Worm (Caenorhabditis elegans) whole organism, L3 larva: ENCODE data around the gene EEED8.15.
A peak's percentile ranks its signal among the peaks of the same experiment; 100 is the strongest.

ENCODE experiments used
- ZK546.5 ChIP-seq: sonication (generic microtip); optimal IDR thresholded peaks from 2 replicates; lab custom pipeline; 2017; ENCODE audit warnings: missing biosample characterization, missing genetic modification characterization
- ama-1 ChIP-seq: fragments of 150-350 bp; optimal IDR thresholded peaks from 2 replicates; lab custom pipeline; 2018
- ceh-28 ChIP-seq: fragments of 150-350 bp; optimal IDR thresholded peaks from 2 replicates; lab custom pipeline; 2014; ENCODE audit warnings: missing biosample characterization, missing genetic modification reagents, missing genetic modification characterization
- ceh-82 ChIP-seq: fragments of 150-350 bp; optimal IDR thresholded peaks from 2 replicates; lab custom pipeline; 2014; ENCODE audit warnings: missing biosample characterization, missing genetic modification characterization
- ceh-9 ChIP-seq: sonication (generic microtip); optimal IDR thresholded peaks from 2 replicates; lab custom pipeline; 2018; ENCODE audit warnings: missing biosample characterization, missing genetic modification characterization
- egl-5 ChIP-seq: fragments of 150-350 bp; optimal IDR thresholded peaks from 2 replicates; lab custom pipeline; 2017; ENCODE audit warnings: missing biosample characterization, missing genetic modification reagents, missing genetic modification characterization, inconsistent platforms
- elt-1 ChIP-seq: fragments of 150-350 bp; optimal IDR thresholded peaks from 2 replicates; lab custom pipeline; 2014; ENCODE audit warnings: missing biosample characterization, missing genetic modification characterization
- elt-2 ChIP-seq: sonication (generic microtip); optimal IDR thresholded peaks from 2 replicates; lab custom pipeline; 2016; ENCODE audit warnings: missing genetic modification reagents, mild to moderate bottlenecking, missing genetic modification characterization, missing compliant biosample characterization
- elt-3 ChIP-seq, 3 experiments: fragments of 150-350 bp in 1 of 3; sonication (generic microtip) in 2 of 3; optimal IDR thresholded peaks; 2 replicates in 2 of 3; 4 replicates in 1 of 3; lab custom pipeline; 2014 to 2017; ENCODE audit warnings: missing biosample characterization in 3 of 3, missing genetic modification characterization in 3 of 3
- eor-1 ChIP-seq, 2 experiments: fragments of 150-350 bp; optimal IDR thresholded peaks; 2 replicates each; lab custom pipeline; 2014 to 2018; ENCODE audit warnings: missing biosample characterization in 2 of 2, missing genetic modification characterization in 2 of 2
- fkh-10 ChIP-seq: sonication (generic microtip); optimal IDR thresholded peaks from 2 replicates; lab custom pipeline; 2017; ENCODE audit warnings: missing biosample characterization, missing genetic modification reagents, missing genetic modification characterization
- fos-1 ChIP-seq: fragments of 150-350 bp; optimal IDR thresholded peaks from 2 replicates; lab custom pipeline; 2014; ENCODE audit warnings: missing biosample characterization, missing genetic modification characterization
- hmg-11 ChIP-seq: sonication (generic microtip); optimal IDR thresholded peaks from 2 replicates; lab custom pipeline; 2016; ENCODE audit warnings: missing genetic modification characterization, missing compliant biosample characterization
- lin-15B ChIP-seq: fragments of 150-350 bp; optimal IDR thresholded peaks from 2 replicates; lab custom pipeline; 2014; ENCODE audit warnings: missing biosample characterization, missing genetic modification characterization
- mdl-1 ChIP-seq: fragments of 150-350 bp; optimal IDR thresholded peaks from 2 replicates; lab custom pipeline; 2014; ENCODE audit warnings: missing biosample characterization, missing genetic modification characterization
- mml-1 ChIP-seq: fragments of 150-350 bp; sonication (generic microtip); optimal IDR thresholded peaks from 3 replicates; lab custom pipeline; 2014; ENCODE audit warnings: missing biosample characterization, missing genetic modification characterization
- nfya-1 ChIP-seq: sonication (generic microtip); optimal IDR thresholded peaks from 2 replicates; lab custom pipeline; 2017; ENCODE audit warnings: missing genetic modification characterization, mild to moderate bottlenecking, missing compliant biosample characterization, antibody characterized with exemption, moderate library complexity; ENCODE audit not compliant: insufficient read depth
- nhr-11 ChIP-seq: fragments of 150-350 bp; optimal IDR thresholded peaks from 2 replicates; lab custom pipeline; 2014; ENCODE audit warnings: missing biosample characterization, missing genetic modification characterization
- nhr-12 ChIP-seq: fragments of 150-350 bp; optimal IDR thresholded peaks from 2 replicates; lab custom pipeline; 2014; ENCODE audit warnings: missing biosample characterization, missing genetic modification characterization
- nhr-23 ChIP-seq: fragments of 150-350 bp; optimal IDR thresholded peaks from 2 replicates; lab custom pipeline; 2014; ENCODE audit warnings: missing biosample characterization, missing genetic modification reagents, missing genetic modification characterization
- nhr-237 ChIP-seq: fragments of 150-350 bp; optimal IDR thresholded peaks from 2 replicates; lab custom pipeline; 2014; ENCODE audit warnings: missing biosample characterization, missing genetic modification characterization
- nhr-25 ChIP-seq: sonication (generic microtip); optimal IDR thresholded peaks from 2 replicates; lab custom pipeline; 2017; ENCODE audit warnings: missing biosample characterization, missing genetic modification characterization
- nhr-43 ChIP-seq: sonication (generic microtip); optimal IDR thresholded peaks from 2 replicates; lab custom pipeline; 2016; ENCODE audit warnings: mild to moderate bottlenecking, missing genetic modification characterization, missing compliant biosample characterization; ENCODE audit not compliant: poor library complexity, severe bottlenecking
- nhr-67 ChIP-seq: fragments of 150-350 bp; optimal IDR thresholded peaks from 2 replicates; lab custom pipeline; 2014; ENCODE audit warnings: missing biosample characterization, missing genetic modification characterization
- pqm-1 ChIP-seq: fragments of 150-350 bp; optimal IDR thresholded peaks from 2 replicates; lab custom pipeline; 2017; ENCODE audit warnings: missing biosample characterization, missing genetic modification characterization, inconsistent platforms
- sea-2 ChIP-seq: fragments of 150-350 bp; sonication (generic microtip); optimal IDR thresholded peaks from 4 replicates; lab custom pipeline; 2014; ENCODE audit warnings: missing biosample characterization, missing genetic modification reagents, missing genetic modification characterization
- snpc-4 ChIP-seq: fragments of 150-350 bp; optimal IDR thresholded peaks from 2 replicates; lab custom pipeline; 2014; ENCODE audit warnings: missing biosample characterization, missing genetic modification characterization
- unc-62 ChIP-seq: fragments of 150-350 bp; sonication (generic microtip); optimal IDR thresholded peaks from 4 replicates; lab custom pipeline; 2014; ENCODE audit warnings: missing biosample characterization, missing genetic modification reagents, missing genetic modification characterization
- zag-1 ChIP-seq: fragments of 150-350 bp; optimal IDR thresholded peaks from 2 replicates; lab custom pipeline; 2014; ENCODE audit warnings: missing biosample characterization, missing genetic modification characterization
- ztf-11 ChIP-seq: fragments of 150-350 bp; optimal IDR thresholded peaks from 2 replicates; lab custom pipeline; 2014; ENCODE audit warnings: missing biosample characterization, missing genetic modification characterization

The EEED8.15 gene

ce11 chrII:5436833-5437232 is 17.8 kb downstream of the EEED8.15 start, which contains the start of gene dct-5:
dct-5 (minus strand) TSS chrII:5436933.
- no peak for TF ChIP-seq fkh-10 (GFP tag; lab: Kevin White, UChicago)
- no peak for TF ChIP-seq sea-2
- TF ChIP-seq ztf-11 (tag; lab: Kevin White, UChicago), result no peak
- peak; percentile 29 for TF ChIP-seq nhr-25 (tag; lab: Kevin White, UChicago)
- TF ChIP-seq nhr-11 (tag; lab: Kevin White, UChicago), result no peak

- TF ChIP-seq mdl-1 (tag; lab: Kevin White, UChicago) (no peak), nhr-25 (tag; lab: Kevin White, UChicago) (no peak), unc-62 (GFP tag; lab: Kevin White, UChicago) (no peak), elt-1 (no peak), eor-1 (tag; optimal IDR thresholded peaks at IDR 0.05; lab: Kevin White, UChicago) (no peak), ceh-82 (no peak), elt-3 (tag; optimal IDR thresholded peaks at IDR 0.05; lab: Kevin White, UChicago) (no peak), nhr-12 (tag; lab: Kevin White, UChicago) (no peak), ZK546.5 (tag; lab: Kevin White, UChicago) (no peak), pqm-1 (tag; lab: Kevin White, UChicago) (no peak), elt-2 (tag; lab: Kevin White, UChicago) (no peak), snpc-4 (tag; lab: Kevin White, UChicago) (no peak), egl-5 (no peak), nhr-43 (no peak), nhr-67 (tag; lab: Kevin White, UChicago) (no peak), fos-1 (tag; lab: Kevin White, UChicago) (no peak)
Observed at ce11 chrII:5437586-5437985, 18.6 kb downstream of the EEED8.15 start, which contains the start of gene F07F6.1. F07F6.1 (plus strand) TSS chrII:5437886.

ce11 chrII:5446506-5446905 is 27.5 kb downstream of the EEED8.15 start, which contains the start of gene nmr-1:
nmr-1 (minus strand) TSS chrII:5446606.
- TF ChIP-seq nhr-12 (tag; lab: Kevin White, UChicago) (no peak), snpc-4 (tag; lab: Kevin White, UChicago) (no peak), ZK546.5 (tag; lab: Kevin White, UChicago) (no peak), nfya-1 (tag; lab: Kevin White, UChicago) (no peak), pqm-1 (tag; lab: Kevin White, UChicago) (no peak), elt-3 (tag; optimal IDR thresholded peaks at IDR 0.05; lab: Kevin White, UChicago) (no peak), hmg-11 (tag; lab: Kevin White, UChicago) (no peak), ztf-11 (tag; lab: Kevin White, UChicago) (no peak), zag-1 (tag; lab: Kevin White, UChicago) (no peak), sea-2 (no peak), ama-1 (lab: Kevin White, UChicago) (no peak), lin-15B (tag; lab: Kevin White, UChicago) (no peak), elt-2 (tag; lab: Kevin White, UChicago) (no peak), ceh-28 (tag; lab: Kevin White, UChicago) (no peak), unc-62 (GFP tag; lab: Kevin White, UChicago) (no peak), nhr-11 (tag; lab: Kevin White, UChicago) (no peak), nhr-23 (tag; lab: Kevin White, UChicago) (no peak), fkh-10 (GFP tag; lab: Kevin White, UChicago) (no peak), eor-1 (tag; optimal IDR thresholded peaks at IDR 0.05; lab: Kevin White, UChicago) (no peak), nhr-237 (no peak)

- TF ChIP-seq ceh-9 (no peak), eor-1 (tag; optimal IDR thresholded peaks at IDR 0.05; lab: Kevin White, UChicago) (no peak)
Observed at ce11 chrII:5447381-5447780, 28.4 kb downstream of the EEED8.15 start, which contains the start of gene cex-1. cex-1 (plus strand) TSS chrII:5447681.

ce11 chrII:5449219-5449618 is 30.2 kb downstream of the EEED8.15 start:
- TF ChIP-seq mml-1 (tag; lab: Kevin White, UChicago), result no peak
- peak; percentile 84 for TF ChIP-seq egl-5
- no peak for TF ChIP-seq sea-2
- no peak for TF ChIP-seq nhr-25 (tag; lab: Kevin White, UChicago)
- no peak for TF ChIP-seq snpc-4 (tag; lab: Kevin White, UChicago)

- TF ChIP-seq unc-62 (GFP tag; lab: Kevin White, UChicago) (no peak), nhr-25 (tag; lab: Kevin White, UChicago) (peak; percentile 18)
Observed at ce11 chrII:5449620-5450019, 30.6 kb downstream of the EEED8.15 start.
